Fruit fly (Drosophila melanogaster) whole organism, wandering third instar larva: Measurements from ENCODE around the gene CG31220.

Experiments
- CG32264 ChIP-seq: fragments of 200-800 bp; sonication (Bioruptor generic); optimal IDR thresholded peaks from 2 replicates; lab custom pipeline; 2016; ENCODE audit warnings: missing biosample characterization, missing genetic modification characterization
- Dfd ChIP-seq: fragments of >200 bp; optimal IDR thresholded peaks from 2 replicates; lab custom pipeline; 2017; ENCODE audit warnings: missing biosample characterization, missing genetic modification characterization
- Dif ChIP-seq: fragments of 200-275, 200-300 bp; sonication (Bioruptor generic); optimal IDR thresholded peaks from 2 replicates; lab custom pipeline; 2018; ENCODE audit warnings: missing biosample characterization, missing genetic modification characterization; ENCODE audit not compliant: partially characterized antibody
- GATAd ChIP-seq: sonication (Bioruptor generic); optimal IDR thresholded peaks from 2 replicates; lab custom pipeline; 2016; ENCODE audit warnings: missing biosample characterization, missing genetic modification characterization
- HLH106 ChIP-seq: fragments of 200-800 bp; optimal IDR thresholded peaks from 3 replicates; lab custom pipeline; 2019; ENCODE audit warnings: missing biosample characterization, mild to moderate bottlenecking, missing genetic modification characterization, moderate library complexity
- Hnf4 ChIP-seq: fragments of 200-800 bp; sonication (Bioruptor generic); optimal IDR thresholded peaks from 2 replicates; lab custom pipeline; 2016; ENCODE audit warnings: missing biosample characterization, mild to moderate bottlenecking, missing genetic modification characterization
- Hr78 ChIP-seq: fragments of >200 bp; optimal IDR thresholded peaks from 2 replicates; lab custom pipeline; 2017; ENCODE audit warnings: missing biosample characterization, missing genetic modification characterization
- Hr83 ChIP-seq: fragments of 200-300 bp; sonication (Bioruptor generic); optimal IDR thresholded peaks from 2 replicates; lab custom pipeline; 2016; ENCODE audit warnings: missing biosample characterization, mild to moderate bottlenecking, missing genetic modification characterization, moderate library complexity; ENCODE audit not compliant: poor library complexity, severe bottlenecking
- Jra ChIP-seq: sonication (Bioruptor generic); optimal IDR thresholded peaks from 2 replicates; lab custom pipeline; 2016; ENCODE audit warnings: missing biosample characterization, missing genetic modification characterization
- Myc ChIP-seq: fragments of >200 bp; optimal IDR thresholded peaks from 2 replicates; lab custom pipeline; 2017
- N ChIP-seq: fragments of >200 bp; optimal IDR thresholded peaks from 2 replicates; lab custom pipeline; 2018; ENCODE audit warnings: missing biosample characterization, missing external identifiers, missing genetic modification characterization
- OdsH ChIP-seq: fragments of 200-800 bp; sonication (Bioruptor generic); optimal IDR thresholded peaks from 2 replicates; lab custom pipeline; 2016; ENCODE audit warnings: missing biosample characterization, mild to moderate bottlenecking, missing genetic modification characterization
- Rel ChIP-seq, 2 experiments: fragments of 200-800 bp; sonication (Bioruptor generic) in 1 of 2; optimal IDR thresholded peaks; 2 replicates in 1 of 2; 3 replicates in 1 of 2; lab custom pipeline; 2016 to 2019; ENCODE audit warnings: mild to moderate bottlenecking in 2 of 2, missing biosample characterization in 2 of 2, missing genetic modification characterization in 2 of 2, moderate library complexity in 1 of 2
- Sp1 ChIP-seq: fragments of 200-800 bp; sonication (Bioruptor generic); optimal IDR thresholded peaks from 3 replicates; lab custom pipeline; 2019; ENCODE audit warnings: missing biosample characterization, mild to moderate bottlenecking, missing genetic modification characterization, moderate library complexity
- Vsx2 ChIP-seq: fragments of 200-300, 225-300 bp; sonication (Bioruptor generic); optimal IDR thresholded peaks from 2 replicates; lab custom pipeline; 2018; ENCODE audit warnings: missing biosample characterization, missing genetic modification characterization; ENCODE audit not compliant: partially characterized antibody
- br ChIP-seq: fragments of 200-800 bp; sonication (Bioruptor generic); optimal IDR thresholded peaks from 2 replicates; lab custom pipeline; 2016; ENCODE audit warnings: missing biosample characterization, missing genetic modification characterization
- brk ChIP-seq: fragments of 200-800 bp; sonication (Bioruptor generic); optimal IDR thresholded peaks from 2 replicates; lab custom pipeline; 2016; ENCODE audit warnings: missing biosample characterization, mild to moderate bottlenecking, missing genetic modification characterization
- dl ChIP-seq, 2 experiments: fragments of 175-275, 200-275 bp in 1 of 2; fragments of 200-275 bp in 1 of 2; sonication (Bioruptor generic); optimal IDR thresholded peaks; lab custom pipeline; 2018; ENCODE audit warnings: mild to moderate bottlenecking in 2 of 2, missing biosample characterization in 2 of 2, missing genetic modification characterization in 2 of 2, moderate library complexity in 2 of 2; ENCODE audit not compliant: partially characterized antibody in 2 of 2, insufficient read depth in 1 of 2
- dmrt93B ChIP-seq: fragments of 200-800 bp; sonication (Bioruptor generic); optimal IDR thresholded peaks from 2 replicates; lab custom pipeline; 2018; ENCODE audit warnings: missing biosample characterization, mild to moderate bottlenecking, missing genetic modification characterization
- dsf ChIP-seq: sonication (Bioruptor generic); optimal IDR thresholded peaks from 2 replicates; lab custom pipeline; 2016; ENCODE audit warnings: missing biosample characterization, missing genetic modification characterization, borderline replicate concordance
- foxo ChIP-seq, 2 experiments: fragments of 200-800 bp; sonication (Bioruptor generic); optimal IDR thresholded peaks; 2 replicates in 1 of 2; 3 replicates in 1 of 2; lab custom pipeline; 2016 to 2017; ENCODE audit warnings: missing biosample characterization in 2 of 2, missing genetic modification characterization in 2 of 2
- fru ChIP-seq: fragments of 200-800 bp; sonication (Bioruptor generic); optimal IDR thresholded peaks from 3 replicates; lab custom pipeline; 2016; ENCODE audit warnings: missing biosample characterization, mild to moderate bottlenecking, missing genetic modification characterization
- h ChIP-seq: fragments of 200-800 bp; sonication (Bioruptor generic); optimal IDR thresholded peaks from 3 replicates; lab custom pipeline; 2016; ENCODE audit warnings: missing biosample characterization, mild to moderate bottlenecking, missing genetic modification characterization
- jim ChIP-seq: fragments of 175-275, 200-325 bp; sonication (Bioruptor generic); optimal IDR thresholded peaks from 2 replicates; lab custom pipeline; 2016; ENCODE audit warnings: missing biosample characterization, mild to moderate bottlenecking, missing genetic modification characterization
- lola ChIP-seq: fragments of >200 bp; optimal IDR thresholded peaks from 2 replicates; lab custom pipeline; 2017; ENCODE audit warnings: missing biosample characterization, missing genetic modification characterization
- pan ChIP-seq: fragments of >200 bp; optimal IDR thresholded peaks from 2 replicates; lab custom pipeline; 2017
- rgr ChIP-seq: fragments of 200-800 bp; sonication (Bioruptor generic); optimal IDR thresholded peaks from 3 replicates; lab custom pipeline; 2016; ENCODE audit warnings: missing biosample characterization, mild to moderate bottlenecking, missing genetic modification characterization
- sv ChIP-seq: fragments of 200-800 bp; sonication (Bioruptor generic); optimal IDR thresholded peaks from 3 replicates; lab custom pipeline; 2016; ENCODE audit warnings: missing biosample characterization, missing genetic modification characterization
- tai ChIP-seq: sonication (Bioruptor generic); optimal IDR thresholded peaks from 2 replicates; lab custom pipeline; 2016; ENCODE audit warnings: missing biosample characterization, missing genetic modification characterization
- usp ChIP-seq: fragments of >200 bp; optimal IDR thresholded peaks from 2 replicates; lab custom pipeline; 2017; ENCODE audit warnings: missing biosample characterization, missing genetic modification characterization
- woc ChIP-seq: sonication (Bioruptor generic); optimal IDR thresholded peaks from 2 replicates; lab custom pipeline; 2016; ENCODE audit warnings: missing biosample characterization, mild to moderate bottlenecking, missing genetic modification characterization

CG31220 gene

DNA sequence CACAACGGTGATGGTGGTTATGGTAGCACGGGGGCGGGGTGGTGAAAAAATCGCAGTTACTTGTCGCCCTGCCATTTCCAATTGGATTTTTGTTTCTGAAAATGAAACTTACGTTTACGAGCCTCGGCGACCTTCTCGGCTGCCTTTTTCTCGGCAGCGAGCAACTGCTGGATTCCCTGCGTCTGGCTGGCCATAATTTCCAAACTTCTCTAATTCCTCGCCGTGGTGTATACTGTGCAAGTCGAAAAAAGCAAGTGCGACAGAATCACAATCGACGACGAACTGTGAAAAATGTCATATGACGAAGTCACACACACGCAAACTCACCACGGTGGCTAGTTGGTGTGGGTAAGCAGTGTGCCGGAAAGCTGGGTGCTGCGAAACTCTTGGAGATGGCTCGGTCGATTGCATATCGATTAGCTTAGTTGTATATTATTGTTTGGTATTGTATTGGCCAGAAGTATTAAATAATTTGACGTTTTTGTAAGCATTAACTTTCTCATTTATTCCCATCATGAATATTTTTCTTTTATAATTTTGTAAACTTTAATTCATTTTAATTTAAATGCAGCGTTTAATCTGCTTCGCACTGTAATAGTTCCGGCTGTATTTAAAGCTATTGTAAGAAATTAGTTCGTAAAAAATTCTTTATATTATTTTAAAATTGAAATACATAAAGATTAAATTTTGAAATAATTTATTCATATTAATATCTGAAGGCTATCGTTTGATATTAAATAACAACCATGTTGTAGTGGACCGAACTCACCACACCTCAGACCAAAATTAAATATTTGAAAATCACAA, 4.0 kb upstream of the CG31220 start, which contains the start of gene Vha13:
TSS of gene Vha13 (minus strand) at position 293 of the 807 bp plus-strand sequence.
- TF ChIP-seq dmrt93B (GFP tag; lab: Kevin White, UChicago): peak; percentile 3
- TF ChIP-seq jim (GFP tag; lab: Kevin White, UChicago): peak; percentile 56
- TF ChIP-seq Hnf4: no peak
- peak; percentile 54 for TF ChIP-seq h (GFP tag; lab: Kevin White, UChicago)
- peak; percentile 41 for TF ChIP-seq br (GFP tag; lab: Kevin White, UChicago)
- peak; percentile 22 for TF ChIP-seq Jra (GFP tag; lab: Kevin White, UChicago)
- no peak for TF ChIP-seq Dfd (GFP tag; lab: Kevin White, UChicago)
- TF ChIP-seq foxo (GFP tag; optimal IDR thresholded peaks at IDR 0.05; lab: Kevin White, UChicago): peak in 1 of 2 experiments; percentile 42
- TF ChIP-seq OdsH: peak; percentile 2
- peak; percentile 71 for TF ChIP-seq woc
- peak; percentile 6 for TF ChIP-seq GATAd (GFP tag; lab: Kevin White, UChicago)
- TF ChIP-seq Myc (lab: Kevin White, UChicago): peak; percentile 37
- peak; percentile 83 for TF ChIP-seq Dif (GFP tag; lab: Kevin White, UChicago)
- no peak for TF ChIP-seq pan (lab: Kevin White, UChicago)
- peak; percentile 65 for TF ChIP-seq Vsx2 (GFP tag; lab: Kevin White, UChicago)
- no peak for TF ChIP-seq brk (GFP tag; lab: Kevin White, UChicago)
- peak; percentile 59 for TF ChIP-seq rgr (GFP tag; lab: Kevin White, UChicago)
- TF ChIP-seq Hr83 (GFP tag; lab: Kevin White, UChicago): peak; percentile 81
- TF ChIP-seq sv (GFP tag; lab: Kevin White, UChicago): peak; percentile 49
- no peak for TF ChIP-seq CG32264 (GFP tag; lab: Kevin White, UChicago)
- peak; percentile 83 for TF ChIP-seq fru (GFP tag; lab: Kevin White, UChicago)
- peak; percentile 38 to 43 for TF ChIP-seq dl (GFP tag; optimal IDR thresholded peaks at IDR 0.05; lab: Kevin White, UChicago; ENCODE audit: insufficient read depth in 1 of 2, partially characterized antibody in 2 of 2)
- no peak for TF ChIP-seq usp (GFP tag; lab: Kevin White, UChicago)
- no peak for TF ChIP-seq Rel (GFP tag; optimal IDR thresholded peaks at IDR 0.05; lab: Kevin White, UChicago)
- peak; percentile 50 for TF ChIP-seq Rel (tag; optimal IDR thresholded peaks at IDR 0.05; lab: Kevin White, UChicago)
- peak; percentile 38 for TF ChIP-seq HLH106 (tag; lab: Kevin White, UChicago)
- peak; percentile 63 for TF ChIP-seq Sp1
- TF ChIP-seq, all 38 proteins: peak for 20

DNA sequence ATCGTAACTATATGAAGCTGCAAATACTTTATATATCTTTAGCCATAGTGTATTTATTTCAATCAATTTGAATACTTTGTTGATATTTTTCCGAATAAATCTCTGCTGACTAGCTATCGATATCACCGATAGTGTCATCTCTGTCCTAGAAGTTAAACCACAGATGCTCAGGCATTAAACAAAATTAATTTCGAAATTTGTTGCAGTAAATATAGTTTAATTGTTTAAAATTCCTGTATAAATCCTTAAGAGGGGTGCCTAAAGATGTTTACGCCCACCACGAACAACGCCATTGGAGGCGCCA, 3.4 kb upstream of the CG31220 start, which contains the start of gene Nup58:
TSS of gene Nup58 (plus strand) at position 126 of the 304 bp plus-strand sequence.
- peak; percentile 42 for TF ChIP-seq Hr83 (GFP tag; lab: Kevin White, UChicago)
- TF ChIP-seq HLH106 (tag; lab: Kevin White, UChicago): peak; percentile 7
- no peak for TF ChIP-seq OdsH
- no peak for TF ChIP-seq dmrt93B (GFP tag; lab: Kevin White, UChicago)
- TF ChIP-seq dl (GFP tag; optimal IDR thresholded peaks at IDR 0.05; lab: Kevin White, UChicago; ENCODE audit: insufficient read depth in 1 of 2, partially characterized antibody in 2 of 2): no peak

DNA sequence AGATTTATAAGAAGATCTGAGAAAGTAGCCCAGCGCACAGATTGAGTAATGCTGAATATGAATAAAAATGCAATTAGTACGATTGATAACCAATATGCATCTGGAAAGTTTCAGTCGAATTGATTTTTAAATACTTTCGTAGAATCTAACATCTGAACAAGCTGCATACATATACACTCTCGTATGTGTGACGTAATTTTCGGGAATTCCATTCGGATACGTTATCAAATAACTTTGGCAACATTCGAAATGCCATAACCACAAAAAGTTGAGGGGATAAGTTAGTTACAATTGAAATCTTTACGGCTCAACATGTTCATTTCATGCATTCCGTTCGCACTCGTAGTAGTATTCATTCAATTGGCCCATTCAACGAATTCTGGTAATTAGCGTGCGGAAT, 2.4 kb downstream of the CG31220 start, which contains the start of gene CG31219:
TSS of gene CG31219 (plus strand) at position 301 of the 400 bp plus-strand sequence.
- no peak for TF ChIP-seq OdsH
- TF ChIP-seq N (GFP tag; lab: Kevin White, UChicago): no peak
- TF ChIP-seq dsf (GFP tag; lab: Kevin White, UChicago): no peak
- no peak for TF ChIP-seq tai (GFP tag; lab: Kevin White, UChicago)
- no peak for TF ChIP-seq sv (GFP tag; lab: Kevin White, UChicago)
- TF ChIP-seq Hr78 (GFP tag; lab: Kevin White, UChicago): no peak
- no peak for TF ChIP-seq lola (GFP tag; lab: Kevin White, UChicago)
- no peak for TF ChIP-seq Myc (lab: Kevin White, UChicago)
- TF ChIP-seq woc: no peak
- TF ChIP-seq jim (GFP tag; lab: Kevin White, UChicago): no peak
- no peak for TF ChIP-seq Sp1
- TF ChIP-seq dmrt93B (GFP tag; lab: Kevin White, UChicago): no peak
- no peak for TF ChIP-seq Jra (GFP tag; lab: Kevin White, UChicago)
- TF ChIP-seq dl (GFP tag; optimal IDR thresholded peaks at IDR 0.05; lab: Kevin White, UChicago; ENCODE audit: insufficient read depth in 1 of 2, partially characterized antibody in 2 of 2): no peak
- TF ChIP-seq foxo (GFP tag; optimal IDR thresholded peaks at IDR 0.05; lab: Kevin White, UChicago): no peak
- no peak for TF ChIP-seq fru (GFP tag; lab: Kevin White, UChicago)
